Fruit fly (Drosophila melanogaster) whole organism, embryonic: Measurements from ENCODE around the gene CG44174.

Source experiments
- B-H1 ChIP-seq: fragments of 200-800 bp; sonication (Bioruptor generic); IDR thresholded peaks from 3 replicates; pipeline ENCODE4 v1.3.6; 2022; ENCODE audit warnings: missing biosample characterization, missing genetic modification characterization
- BEAF-32 ChIP-seq: fragments of 200-800 bp; sonication (Bioruptor generic); optimal IDR thresholded peaks from 3 replicates; lab custom pipeline; 2017; ENCODE audit warnings: missing biosample characterization, missing genetic modification characterization, mild to moderate bottlenecking, moderate library complexity, missing genetic modification reagents
- CG1024 ChIP-seq: fragments of 200-800 bp; sonication (Bioruptor generic); IDR thresholded peaks from 2 replicates; pipeline ENCODE4 v1.3.6; 2022; ENCODE audit warnings: missing biosample characterization, missing genetic modification characterization
- CG11247 ChIP-seq: fragments of 200-800 bp; sonication (Bioruptor generic); IDR thresholded peaks from 2 replicates; pipeline ENCODE4 v1.3.6; 2022; ENCODE audit warnings: missing biosample characterization, missing genetic modification characterization
- CG11456 ChIP-seq: fragments of 200-800 bp; sonication (Bioruptor generic); IDR thresholded peaks from 3 replicates; pipeline ENCODE4 v1.3.6; 2022; ENCODE audit warnings: missing biosample characterization, missing genetic modification characterization
- CG12219 ChIP-seq: fragments of 200-800 bp; sonication (Bioruptor generic); optimal IDR thresholded peaks from 3 replicates; lab custom pipeline; 2018; ENCODE audit warnings: missing biosample characterization, mild to moderate bottlenecking, missing genetic modification characterization
- CG15011 ChIP-seq: fragments of 200-800 bp; sonication (Bioruptor generic); optimal IDR thresholded peaks from 3 replicates; lab custom pipeline; 2018; ENCODE audit warnings: missing biosample characterization, mild to moderate bottlenecking, missing genetic modification characterization
- CG15073 ChIP-seq: fragments of 200-800 bp; sonication (Bioruptor generic); optimal IDR thresholded peaks from 2 replicates; lab custom pipeline; 2016; ENCODE audit warnings: missing biosample characterization, missing genetic modification characterization
- CG15269 ChIP-seq: fragments of 200-800 bp; sonication (Bioruptor generic); optimal IDR thresholded peaks from 2 replicates; lab custom pipeline; 2018; ENCODE audit warnings: missing biosample characterization, mild to moderate bottlenecking, missing genetic modification characterization, moderate library complexity
- CG15514 ChIP-seq: fragments of 200-800 bp; sonication (Bioruptor generic); optimal IDR thresholded peaks from 3 replicates; lab custom pipeline; 2017; ENCODE audit warnings: missing biosample characterization, missing genetic modification characterization, mild to moderate bottlenecking, moderate library complexity, missing genetic modification reagents
- CG1602 ChIP-seq: fragments of 200-800 bp; sonication (Bioruptor generic); optimal IDR thresholded peaks from 3 replicates; lab custom pipeline; 2016; ENCODE audit warnings: missing biosample characterization, missing genetic modification characterization
- CG1603 ChIP-seq: fragments of 200-800 bp; sonication (Bioruptor generic); optimal IDR thresholded peaks from 2 replicates; lab custom pipeline; 2019; ENCODE audit warnings: missing biosample characterization, mild to moderate bottlenecking, missing genetic modification characterization, moderate library complexity
- CG17359 ChIP-seq: fragments of 200-800 bp; sonication (Bioruptor generic); optimal IDR thresholded peaks from 3 replicates; lab custom pipeline; 2018; ENCODE audit warnings: missing biosample characterization, mild to moderate bottlenecking, missing genetic modification characterization, moderate library complexity
- CG17385 ChIP-seq: fragments of 200-800 bp; sonication (Bioruptor generic); optimal IDR thresholded peaks from 3 replicates; lab custom pipeline; 2018; ENCODE audit warnings: missing biosample characterization, mild to moderate bottlenecking, missing genetic modification characterization
- CG2120 ChIP-seq: fragments of 200-800 bp; sonication (Bioruptor generic); optimal IDR thresholded peaks from 3 replicates; lab custom pipeline; 2016; ENCODE audit warnings: missing biosample characterization, missing genetic modification characterization
- CG30403 ChIP-seq: fragments of 200-800 bp; sonication (Bioruptor generic); optimal IDR thresholded peaks from 3 replicates; lab custom pipeline; 2016; ENCODE audit warnings: missing biosample characterization, missing genetic modification characterization
- CG32532 ChIP-seq: fragments of 200-800 bp; sonication (Bioruptor generic); IDR thresholded peaks from 2 replicates; pipeline ENCODE4 v1.3.6; 2022; ENCODE audit warnings: missing biosample characterization, missing genetic modification characterization
- CG3726 ChIP-seq: fragments of 200-800 bp; sonication (Bioruptor generic); IDR thresholded peaks from 3 replicates; pipeline ENCODE4, ENCODE4 v1.3.6; 2022; ENCODE audit warnings: missing biosample characterization, missing genetic modification characterization
- CG8359 ChIP-seq: fragments of 200-800 bp; sonication (Bioruptor generic); optimal IDR thresholded peaks from 2 replicates; lab custom pipeline; 2017; ENCODE audit warnings: missing biosample characterization, mild to moderate bottlenecking, missing genetic modification characterization, borderline replicate concordance
- CG8765 ChIP-seq: fragments of 200-800 bp; sonication (Bioruptor generic); IDR thresholded peaks from 2 replicates; pipeline ENCODE4 v1.3.6; 2022; ENCODE audit warnings: missing biosample characterization, missing genetic modification characterization
- CG9876 ChIP-seq: fragments of 200-800 bp; sonication (Bioruptor generic); optimal IDR thresholded peaks from 2 replicates; lab custom pipeline; 2016; ENCODE audit warnings: missing biosample characterization, missing genetic modification characterization
- Camta ChIP-seq: fragments of 200-800 bp; sonication (Bioruptor generic); optimal IDR thresholded peaks from 2 replicates; lab custom pipeline; 2016; ENCODE audit warnings: missing biosample characterization, missing genetic modification characterization
- CkIIα-i1 ChIP-seq: fragments of 200-800 bp; sonication (Bioruptor generic); IDR thresholded peaks from 2 replicates; pipeline ENCODE4 v1.3.6; 2022; ENCODE audit warnings: missing biosample characterization, missing genetic modification characterization
- Dp ChIP-seq: fragments of 200-800 bp; sonication (Bioruptor generic); optimal IDR thresholded peaks from 2 replicates; lab custom pipeline; 2018; ENCODE audit warnings: missing biosample characterization, mild to moderate bottlenecking, missing genetic modification characterization, moderate library complexity
- Ets65A ChIP-seq: fragments of 200-800 bp; sonication (Bioruptor generic); peaks from one replicate; lab custom pipeline; 2016; ENCODE audit warnings: missing biosample characterization, missing genetic modification characterization
- Hmx ChIP-seq: fragments of 200-800 bp; sonication (Bioruptor generic); optimal IDR thresholded peaks from 2 replicates; lab custom pipeline; 2016; ENCODE audit warnings: missing biosample characterization, missing genetic modification characterization
- Lim3 ChIP-seq: fragments of 200-800 bp; sonication (Bioruptor generic); IDR thresholded peaks from 2 replicates; pipeline ENCODE4 v1.3.6; 2022; ENCODE audit warnings: missing biosample characterization, missing genetic modification characterization
- MTF-1 ChIP-seq: fragments of 200-800 bp; sonication (Bioruptor generic); optimal IDR thresholded peaks from 2 replicates; lab custom pipeline; 2018; ENCODE audit warnings: missing biosample characterization, mild to moderate bottlenecking, missing genetic modification characterization, borderline replicate concordance
- Med ChIP-seq: fragments of 200-800 bp; sonication (Bioruptor generic); peaks from one replicate; lab custom pipeline; 2016; ENCODE audit warnings: missing biosample characterization, missing genetic modification characterization, mild to moderate bottlenecking, inconsistent platforms, moderate library complexity
- Optix ChIP-seq: fragments of 200-800 bp; sonication (Bioruptor generic); IDR thresholded peaks from 3 replicates; pipeline ENCODE4 v1.3.6; 2022; ENCODE audit warnings: missing biosample characterization, missing genetic modification characterization
- Ravus ChIP-seq: fragments of 200-800 bp; sonication (Bioruptor generic); IDR thresholded peaks from 2 replicates; pipeline ENCODE4 v1.3.6; 2022; ENCODE audit warnings: missing biosample characterization, missing genetic modification characterization
- Rx ChIP-seq: fragments of 200-800 bp; sonication (Bioruptor generic); IDR thresholded peaks from 2 replicates; pipeline ENCODE4 v1.3.6; 2022; ENCODE audit warnings: missing biosample characterization, missing genetic modification characterization
- Sry-δ ChIP-seq: fragments of 200-800 bp; sonication (Bioruptor generic); optimal IDR thresholded peaks from 2 replicates; lab custom pipeline; 2016; ENCODE audit warnings: missing biosample characterization, missing genetic modification characterization
- Ssrp ChIP-seq: fragments of 200-800 bp; sonication (Bioruptor generic); optimal IDR thresholded peaks from 2 replicates; lab custom pipeline; 2018; ENCODE audit warnings: missing biosample characterization, mild to moderate bottlenecking, missing genetic modification characterization, moderate library complexity
- ara ChIP-seq: fragments of 200-800 bp; sonication (Bioruptor generic); IDR thresholded peaks from 2 replicates; pipeline ENCODE4 v1.3.6; 2022; ENCODE audit warnings: missing biosample characterization, missing genetic modification characterization
- ato ChIP-seq: fragments of 200-800 bp; sonication (Bioruptor generic); IDR thresholded peaks from 2 replicates; pipeline ENCODE4 v1.3.6; 2022; ENCODE audit warnings: missing biosample characterization, missing genetic modification characterization; ENCODE audit not compliant: partially characterized antibody
- bcd ChIP-seq: fragments of 200-800 bp; sonication (Bioruptor generic); optimal IDR thresholded peaks from 2 replicates; lab custom pipeline; 2017; ENCODE audit warnings: missing biosample characterization, mild to moderate bottlenecking, missing genetic modification characterization
- bigmax ChIP-seq: fragments of 200-800 bp; sonication (Bioruptor generic); optimal IDR thresholded peaks from 2 replicates; lab custom pipeline; 2018; ENCODE audit warnings: missing biosample characterization, mild to moderate bottlenecking, missing genetic modification characterization
- bowl ChIP-seq: fragments of 200-800 bp; sonication (Bioruptor generic); IDR thresholded peaks from 2 replicates; pipeline ENCODE4 v1.3.6; 2022; ENCODE audit warnings: missing biosample characterization, missing genetic modification characterization
- cg ChIP-seq: fragments of 200-800 bp; sonication (Bioruptor generic); optimal IDR thresholded peaks from 3 replicates; lab custom pipeline; 2019; ENCODE audit warnings: missing biosample characterization, mild to moderate bottlenecking, missing genetic modification characterization, moderate library complexity
- da ChIP-seq: fragments of 200-800 bp; sonication (Bioruptor generic); optimal IDR thresholded peaks from 2 replicates; lab custom pipeline; 2016; ENCODE audit warnings: missing biosample characterization, missing genetic modification characterization
- dpn ChIP-seq, 2 experiments: fragments of 200-800 bp; sonication (Bioruptor generic); optimal IDR thresholded peaks; 3 replicates each; lab custom pipeline; 2016; ENCODE audit warnings: missing biosample characterization in 2 of 2, missing genetic modification characterization in 2 of 2
- exex ChIP-seq: fragments of 200-800 bp; sonication (Bioruptor generic); optimal IDR thresholded peaks from 4 replicates; lab custom pipeline; 2018; ENCODE audit warnings: missing biosample characterization, mild to moderate bottlenecking, missing genetic modification characterization, moderate library complexity
- nau ChIP-seq: fragments of 200-800 bp; sonication (Bioruptor generic); optimal IDR thresholded peaks from 3 replicates; lab custom pipeline; 2017; ENCODE audit warnings: missing biosample characterization, mild to moderate bottlenecking, missing genetic modification characterization, missing genetic modification reagents
- pan ChIP-seq, 4 experiments: fragments of >200 bp in 3 of 4; fragments of 200-800 bp in 1 of 4; sonication (Bioruptor generic) in 1 of 4; optimal IDR thresholded peaks in 3 of 4; IDR thresholded peaks in 1 of 4; 2 replicates each; pipeline versions ENCODE4 v1.3.6 to Lab custom; 2017 to 2022; ENCODE audit warnings: missing biosample characterization in 2 of 4, missing genetic modification characterization in 2 of 4, mixed read lengths in 1 of 4
- pros ChIP-seq: fragments of 200-800 bp; sonication (Bioruptor generic); optimal IDR thresholded peaks from 3 replicates; lab custom pipeline; 2019; ENCODE audit warnings: missing biosample characterization, mild to moderate bottlenecking, missing genetic modification characterization, moderate library complexity
- psq ChIP-seq: fragments of 200-800 bp; sonication (Bioruptor generic); optimal IDR thresholded peaks from 2 replicates; lab custom pipeline; 2017; ENCODE audit warnings: missing biosample characterization, missing genetic modification characterization
- stwl ChIP-seq: fragments of 200-800 bp; sonication (Bioruptor generic); optimal IDR thresholded peaks from 3 replicates; lab custom pipeline; 2018; ENCODE audit warnings: missing biosample characterization, mild to moderate bottlenecking, missing genetic modification characterization, moderate library complexity
- tap ChIP-seq: fragments of 200-800 bp; optimal IDR thresholded peaks from 3 replicates; lab custom pipeline; 2019; ENCODE audit warnings: missing biosample characterization, mild to moderate bottlenecking, missing genetic modification characterization, moderate library complexity
- twi ChIP-seq: fragments of 200-800 bp; optimal IDR thresholded peaks from 2 replicates; lab custom pipeline; 2019; ENCODE audit warnings: missing biosample characterization, mild to moderate bottlenecking, missing genetic modification characterization, moderate library complexity
- zen ChIP-seq: fragments of 200-800 bp; sonication (Bioruptor generic); optimal IDR thresholded peaks from 3 replicates; lab custom pipeline; 2018; ENCODE audit warnings: missing biosample characterization, mild to moderate bottlenecking, missing genetic modification characterization, moderate library complexity

Gene CG44174

dm6 chr3R:19339205-19339724 lies 41.8 kb upstream of the CG44174 start:
- no peak for TF ChIP-seq bigmax (GFP tag; lab: Kevin White, UChicago)
- peak; percentile 50; the same call in 1 of the 2 replicates for TF ChIP-seq ara (GFP tag; lab: Robert Waterston, UW)
- no peak for TF ChIP-seq CG32532 (GFP tag; lab: Robert Waterston, UW)
- TF ChIP-seq zen (tag; lab: Kevin White, UChicago) = peak; percentile 100
- TF ChIP-seq CG15011 (GFP tag; lab: Kevin White, UChicago) = peak; percentile 5
- no peak for TF ChIP-seq exex (tag; lab: Kevin White, UChicago)
- no peak for TF ChIP-seq pros (GFP tag; lab: Kevin White, UChicago)
- TF ChIP-seq CG15073 (GFP tag; lab: Kevin White, UChicago) = no peak
- TF ChIP-seq Ravus = no peak
- no peak for TF ChIP-seq CG15269 (tag; lab: Kevin White, UChicago)
- no peak for TF ChIP-seq CG17385
- no peak for TF ChIP-seq Med (GFP tag; lab: Kevin White, UChicago)
- TF ChIP-seq Sry-δ (GFP tag; lab: Kevin White, UChicago) = no peak
- TF ChIP-seq CG1024 (GFP tag; lab: Robert Waterston, UW) = no peak
- no peak for TF ChIP-seq bowl
- peak; percentile 19 for TF ChIP-seq stwl (tag; lab: Kevin White, UChicago)
- TF ChIP-seq tap (tag; lab: Kevin White, UChicago) = no peak
- TF ChIP-seq CG8765 (GFP tag; lab: Robert Waterston, UW) = peak; percentile 86
- TF ChIP-seq Optix (GFP tag; lab: Robert Waterston, UW) = no peak
- TF ChIP-seq bcd (GFP tag; lab: Kevin White, UChicago) = no peak
- TF ChIP-seq CkIIα-i1 = no peak
- TF ChIP-seq pan (optimal IDR thresholded peaks at IDR 0.05; lab: Kevin White, UChicago) = no peak
- TF ChIP-seq pan (GFP tag; optimal IDR thresholded peaks at IDR 0.05 in 1 of 2, IDR thresholded peaks at IDR 0.05 in 1 of 2) = no peak
- no peak for TF ChIP-seq cg (GFP tag; lab: Kevin White, UChicago)
- no peak for TF ChIP-seq Camta (GFP tag; lab: Kevin White, UChicago)
- TF ChIP-seq Rx (GFP tag; lab: Robert Waterston, UW) = no peak
- TF ChIP-seq twi (tag; lab: Kevin White, UChicago) = peak; percentile 86
- TF ChIP-seq CG1603 (tag; lab: Kevin White, UChicago) = peak; percentile 36
- TF ChIP-seq Ssrp = no peak
- TF ChIP-seq ato (GFP tag; lab: Robert Waterston, UW) = no peak
- no peak for TF ChIP-seq MTF-1 (GFP tag; lab: Kevin White, UChicago)
- TF ChIP-seq CG8359 (GFP tag; lab: Kevin White, UChicago) = no peak
- TF ChIP-seq CG11456 (GFP tag; lab: Robert Waterston, UW) = no peak
- TF ChIP-seq da (GFP tag; lab: Kevin White, UChicago) = no peak
- TF ChIP-seq CG1602 (GFP tag; lab: Kevin White, UChicago) = peak; percentile 24
- TF ChIP-seq CG2120 (GFP tag; lab: Kevin White, UChicago) = no peak
- no peak for TF ChIP-seq nau
- no peak for TF ChIP-seq CG9876 (GFP tag; lab: Kevin White, UChicago)
- no peak for TF ChIP-seq CG3726 (GFP tag; lab: Robert Waterston, UW)
- TF ChIP-seq CG17359 (tag; lab: Kevin White, UChicago) = no peak
- TF ChIP-seq dpn (GFP tag; optimal IDR thresholded peaks at IDR 0.05; lab: Kevin White, UChicago) = no peak
- TF ChIP-seq CG11247 (GFP tag; lab: Robert Waterston, UW) = no peak
- TF ChIP-seq B-H1 (GFP tag; lab: Robert Waterston, UW) = no peak
- TF ChIP-seq CG12219 = no peak
- TF ChIP-seq Ets65A (GFP tag; lab: Kevin White, UChicago) = peak; percentile 90
- no peak for TF ChIP-seq Hmx (GFP tag; lab: Kevin White, UChicago)
- peak; percentile 3 for TF ChIP-seq CG30403 (GFP tag; lab: Kevin White, UChicago)
- no peak for TF ChIP-seq Dp (GFP tag; lab: Kevin White, UChicago)
- TF ChIP-seq psq (GFP tag; lab: Kevin White, UChicago) = no peak
- no peak for TF ChIP-seq BEAF-32 (GFP tag; lab: Kevin White, UChicago)
- TF ChIP-seq Lim3 (GFP tag; lab: Robert Waterston, UW) = no peak
- no peak for TF ChIP-seq CG15514 (GFP tag; lab: Kevin White, UChicago)
